Fruit fly (Drosophila melanogaster) whole organism, embryonic: ENCODE measurements around the gene CG15473.

Source experiments
- Abd-B ChIP-seq: fragments of 200-800 bp; sonication (Bioruptor generic); optimal IDR thresholded peaks from 2 replicates; lab custom pipeline; 2018; ENCODE audit warnings: missing biosample characterization, mild to moderate bottlenecking, missing genetic modification characterization, moderate library complexity
- Ada2b ChIP-seq: fragments of 200-800 bp; sonication (Bioruptor generic); IDR thresholded peaks from 2 replicates; pipeline ENCODE4 v1.3.6; 2022; ENCODE audit warnings: missing biosample characterization, missing genetic modification characterization
- Aef1 ChIP-seq: fragments of 200-800 bp; sonication (Bioruptor generic); IDR thresholded peaks from 3 replicates; pipeline ENCODE4 v1.3.6; 2022; ENCODE audit warnings: missing biosample characterization, missing genetic modification characterization
- CG10209 ChIP-seq: fragments of 200-800 bp; sonication (Bioruptor generic); optimal IDR thresholded peaks from 3 replicates; lab custom pipeline; 2017; ENCODE audit warnings: missing biosample characterization, mild to moderate bottlenecking, missing genetic modification characterization, missing genetic modification reagents
- CG10274 ChIP-seq: fragments of 200-800 bp; sonication (Bioruptor generic); optimal IDR thresholded peaks from 3 replicates; lab custom pipeline; 2017; ENCODE audit warnings: missing biosample characterization, mild to moderate bottlenecking, missing genetic modification characterization
- CG11085 ChIP-seq: fragments of 200-800 bp; sonication (Bioruptor generic); IDR thresholded peaks from 2 replicates; pipeline ENCODE4 v1.3.6; 2022; ENCODE audit warnings: missing biosample characterization, missing genetic modification characterization
- CG12219 ChIP-seq: fragments of 200-800 bp; sonication (Bioruptor generic); optimal IDR thresholded peaks from 3 replicates; lab custom pipeline; 2018; ENCODE audit warnings: missing biosample characterization, mild to moderate bottlenecking, missing genetic modification characterization
- CG14441 ChIP-seq: fragments of 200-800 bp; sonication (Bioruptor generic); IDR thresholded peaks from 2 replicates; pipeline ENCODE4 v1.3.6; 2022; ENCODE audit warnings: missing biosample characterization, missing genetic modification characterization
- CG15073 ChIP-seq: fragments of 200-800 bp; sonication (Bioruptor generic); optimal IDR thresholded peaks from 2 replicates; lab custom pipeline; 2016; ENCODE audit warnings: missing biosample characterization, missing genetic modification characterization
- CG1529 ChIP-seq: fragments of 200-800 bp; sonication (Bioruptor generic); optimal IDR thresholded peaks from 3 replicates; lab custom pipeline; 2018; ENCODE audit warnings: missing biosample characterization, missing genetic modification characterization
- CG1603 ChIP-seq: fragments of 200-800 bp; sonication (Bioruptor generic); optimal IDR thresholded peaks from 2 replicates; lab custom pipeline; 2019; ENCODE audit warnings: missing biosample characterization, mild to moderate bottlenecking, missing genetic modification characterization, moderate library complexity
- CG1832 ChIP-seq: fragments of 200-800 bp; sonication (Bioruptor generic); optimal IDR thresholded peaks from 2 replicates; lab custom pipeline; 2017; ENCODE audit warnings: missing biosample characterization, mild to moderate bottlenecking, missing genetic modification characterization, inconsistent platforms
- CG4360 ChIP-seq: fragments of 200-800 bp; sonication (Bioruptor generic); IDR thresholded peaks from 2 replicates; pipeline ENCODE4 v1.3.6; 2022; ENCODE audit warnings: missing biosample characterization, missing genetic modification characterization
- CG4424 ChIP-seq: fragments of 200-800 bp; sonication (Bioruptor generic); optimal IDR thresholded peaks from 3 replicates; lab custom pipeline; 2016; ENCODE audit warnings: missing biosample characterization, missing genetic modification characterization
- CG6689 ChIP-seq: fragments of 200-800 bp; sonication (Bioruptor generic); IDR thresholded peaks from 2 replicates; pipeline ENCODE4 v1.3.6; 2022; ENCODE audit warnings: missing biosample characterization, missing genetic modification characterization
- CG7357 ChIP-seq: fragments of 200-800 bp; sonication (Bioruptor generic); IDR thresholded peaks from 3 replicates; pipeline ENCODE4 v1.3.6; 2022; ENCODE audit warnings: missing biosample characterization, missing genetic modification characterization
- CG8388 ChIP-seq: fragments of 200-800 bp; sonication (Bioruptor generic); optimal IDR thresholded peaks from 2 replicates; lab custom pipeline; 2019; ENCODE audit warnings: missing biosample characterization, mild to moderate bottlenecking, missing genetic modification characterization, moderate library complexity
- CHES-1-like ChIP-seq: fragments of 200-800 bp; sonication (Bioruptor generic); optimal IDR thresholded peaks from 2 replicates; lab custom pipeline; 2016; ENCODE audit warnings: missing biosample characterization, missing genetic modification characterization
- Dbx ChIP-seq: fragments of 200-800 bp; sonication (Bioruptor generic); IDR thresholded peaks from 3 replicates; pipeline ENCODE4 v1.3.6; 2022; ENCODE audit warnings: missing biosample characterization, missing genetic modification characterization
- HLH3B ChIP-seq: fragments of 200-800 bp; sonication (Bioruptor generic); IDR thresholded peaks from 2 replicates; pipeline ENCODE4 v1.3.6; 2022; ENCODE audit warnings: missing biosample characterization, missing genetic modification characterization
- Hmx ChIP-seq: fragments of 200-800 bp; sonication (Bioruptor generic); optimal IDR thresholded peaks from 2 replicates; lab custom pipeline; 2016; ENCODE audit warnings: missing biosample characterization, missing genetic modification characterization
- Jarid2 ChIP-seq: fragments of 200-800 bp; sonication (Bioruptor generic); optimal IDR thresholded peaks from 3 replicates; lab custom pipeline; 2017; ENCODE audit warnings: mild to moderate bottlenecking, missing biosample characterization, missing genetic modification reagents, missing genetic modification characterization
- Lhr ChIP-seq: fragments of 200-800 bp; sonication (Bioruptor generic); optimal IDR thresholded peaks from 3 replicates; lab custom pipeline; 2017; ENCODE audit warnings: mild to moderate bottlenecking, missing biosample characterization, missing genetic modification reagents, missing genetic modification characterization
- Med ChIP-seq: fragments of 200-800 bp; sonication (Bioruptor generic); peaks from one replicate; lab custom pipeline; 2016; ENCODE audit warnings: missing biosample characterization, missing genetic modification characterization, mild to moderate bottlenecking, inconsistent platforms, moderate library complexity
- Mes4 ChIP-seq: fragments of 200-800 bp; sonication (Bioruptor generic); optimal IDR thresholded peaks from 2 replicates; lab custom pipeline; 2016; ENCODE audit warnings: missing biosample characterization, missing genetic modification characterization
- Rfx ChIP-seq: fragments of 200-800 bp; sonication (Bioruptor generic); IDR thresholded peaks from 2 replicates; pipeline ENCODE4 v1.3.6; 2022; ENCODE audit warnings: missing biosample characterization, missing genetic modification characterization
- Vsx1 ChIP-seq: fragments of 200-800 bp; sonication (Bioruptor generic); optimal IDR thresholded peaks from 2 replicates; lab custom pipeline; 2017; ENCODE audit warnings: missing biosample characterization, mild to moderate bottlenecking, missing genetic modification characterization, missing genetic modification reagents
- Xrp1 ChIP-seq: fragments of 200-800 bp; sonication (Bioruptor generic); IDR thresholded peaks from 2 replicates; pipeline ENCODE4 v1.3.6; 2022; ENCODE audit warnings: missing biosample characterization, missing genetic modification characterization
- bsh ChIP-seq, 2 experiments: fragments of 200-800 bp; sonication (Bioruptor generic); optimal IDR thresholded peaks; 2 replicates each; lab custom pipeline; 2017 to 2018; ENCODE audit warnings: mild to moderate bottlenecking in 2 of 2, missing biosample characterization in 2 of 2, missing genetic modification characterization in 2 of 2, moderate library complexity in 1 of 2
- caup ChIP-seq: fragments of 200-800 bp; sonication (Bioruptor generic); optimal IDR thresholded peaks from 3 replicates; lab custom pipeline; 2017; ENCODE audit warnings: missing biosample characterization, mild to moderate bottlenecking, missing genetic modification characterization, moderate library complexity; ENCODE audit not compliant: severe bottlenecking
- dmrt99B ChIP-seq: fragments of 200-800 bp; sonication (Bioruptor generic); optimal IDR thresholded peaks from 2 replicates; lab custom pipeline; 2018; ENCODE audit warnings: missing biosample characterization, mild to moderate bottlenecking, missing genetic modification characterization, moderate library complexity
- eve ChIP-seq, 2 experiments: fragments of >200 bp; optimal IDR thresholded peaks; 2 replicates each; lab custom pipeline; 2017; ENCODE audit warnings: missing biosample characterization in 2 of 2, missing genetic modification characterization in 2 of 2
- gsb-n ChIP-seq: fragments of 200-800 bp; sonication (Bioruptor generic); optimal IDR thresholded peaks from 3 replicates; lab custom pipeline; 2018; ENCODE audit warnings: missing biosample characterization, mild to moderate bottlenecking, missing genetic modification characterization
- hb ChIP-seq: fragments of 200-800 bp; sonication (Bioruptor generic); IDR thresholded peaks from 3 replicates; pipeline ENCODE4 v1.3.6; 2022; ENCODE audit warnings: missing biosample characterization, missing genetic modification characterization; ENCODE audit not compliant: partially characterized antibody
- lbe ChIP-seq: fragments of 200-800 bp; sonication (Bioruptor generic); optimal IDR thresholded peaks from 2 replicates; lab custom pipeline; 2016; ENCODE audit warnings: missing biosample characterization, mild to moderate bottlenecking, missing genetic modification characterization
- nerfin-1 ChIP-seq: fragments of 200-800 bp; sonication (Bioruptor generic); optimal IDR thresholded peaks from 3 replicates; lab custom pipeline; 2019; ENCODE audit warnings: missing biosample characterization, mild to moderate bottlenecking, missing genetic modification characterization, moderate library complexity
- onecut ChIP-seq: fragments of 200-800 bp; sonication (Bioruptor generic); IDR thresholded peaks from 2 replicates; pipeline ENCODE4 v1.3.6; 2022; ENCODE audit warnings: missing biosample characterization, missing genetic modification characterization
- pan ChIP-seq, 4 experiments: fragments of >200 bp in 3 of 4; fragments of 200-800 bp in 1 of 4; sonication (Bioruptor generic) in 1 of 4; optimal IDR thresholded peaks in 3 of 4; IDR thresholded peaks in 1 of 4; 2 replicates each; pipeline versions ENCODE4 v1.3.6 to Lab custom; 2017 to 2022; ENCODE audit warnings: missing biosample characterization in 2 of 4, missing genetic modification characterization in 2 of 4, mixed read lengths in 1 of 4
- pita ChIP-seq: fragments of 200-800 bp; sonication (Bioruptor generic); optimal IDR thresholded peaks from 2 replicates; lab custom pipeline; 2017; ENCODE audit warnings: missing biosample characterization, mild to moderate bottlenecking, missing genetic modification characterization
- prd ChIP-seq, 3 experiments: fragments of >200 bp in 2 of 3; fragments of 200-800 bp in 1 of 3; sonication (Bioruptor generic) in 1 of 3; optimal IDR thresholded peaks in 2 of 3; IDR thresholded peaks in 1 of 3; 2 replicates in 2 of 3; 3 replicates in 1 of 3; pipeline versions ENCODE4 v1.3.6 to Lab custom; 2017 to 2022; ENCODE audit warnings: missing biosample characterization in 1 of 3, missing genetic modification characterization in 1 of 3
- pum ChIP-seq: fragments of 200-800 bp; sonication (Bioruptor generic); optimal IDR thresholded peaks from 2 replicates; lab custom pipeline; 2016; ENCODE audit warnings: missing biosample characterization, missing genetic modification characterization
- repo ChIP-seq: fragments of 200-800 bp; sonication (Bioruptor generic); optimal IDR thresholded peaks from 2 replicates; lab custom pipeline; 2016; ENCODE audit warnings: missing biosample characterization, missing genetic modification characterization
- row ChIP-seq: fragments of 200-800 bp; sonication (Bioruptor generic); IDR thresholded peaks from 3 replicates; pipeline ENCODE4 v1.3.6; 2022; ENCODE audit warnings: missing biosample characterization, missing genetic modification characterization
- sc ChIP-seq, 3 experiments: fragments of >200 bp in 2 of 3; fragments of 200-800 bp in 1 of 3; sonication (Bioruptor generic) in 1 of 3; optimal IDR thresholded peaks; 2 replicates in 2 of 3; 3 replicates in 1 of 3; lab custom pipeline; 2017; ENCODE audit warnings: mild to moderate bottlenecking in 1 of 3, missing biosample characterization in 1 of 3, missing genetic modification characterization in 1 of 3, missing genetic modification reagents in 1 of 3
- seq ChIP-seq: fragments of 200-800 bp; sonication (Bioruptor generic); IDR thresholded peaks from 2 replicates; pipeline ENCODE4 v1.3.6; 2022; ENCODE audit warnings: missing biosample characterization, missing genetic modification characterization
- tin ChIP-seq: fragments of 200-800 bp; sonication (Bioruptor generic); optimal IDR thresholded peaks from 3 replicates; lab custom pipeline; 2016; ENCODE audit warnings: missing biosample characterization, missing genetic modification characterization
- trem ChIP-seq: fragments of 200-800 bp; optimal IDR thresholded peaks from 3 replicates; lab custom pipeline; 2019; ENCODE audit warnings: missing biosample characterization, mild to moderate bottlenecking, missing genetic modification characterization, moderate library complexity
- tup ChIP-seq: fragments of 200-800 bp; sonication (Bioruptor generic); optimal IDR thresholded peaks from 2 replicates; lab custom pipeline; 2016; ENCODE audit warnings: missing biosample characterization, mild to moderate bottlenecking, missing genetic modification characterization, moderate library complexity

CG15473 gene

dm6 chrX:4614945-4615344 lies 39.4 kb downstream of the CG15473 start (continued):
- TF ChIP-seq pan (optimal IDR thresholded peaks at IDR 0.05; lab: Kevin White, UChicago) (no peak), pan (GFP tag; optimal IDR thresholded peaks at IDR 0.05 in 1 of 2, IDR thresholded peaks at IDR 0.05 in 1 of 2) (peak in 1 of 2 experiments; percentile 13), tup (GFP tag; lab: Kevin White, UChicago) (no peak), Vsx1 (GFP tag; lab: Kevin White, UChicago) (no peak), CG8388 (GFP tag; lab: Kevin White, UChicago) (no peak), CG6689 (0 out of 2 replicates have a peak, but pooled peaks have one; percentile 15), CG15073 (GFP tag; lab: Kevin White, UChicago) (no peak), caup (no peak), Rfx (GFP tag; lab: Robert Waterston, UW) (0 out of 2 replicates have a peak, but pooled peaks have one; percentile 17), CG1603 (tag; lab: Kevin White, UChicago) (peak; percentile 29), Med (peak; percentile 58), row (GFP tag; lab: Robert Waterston, UW) (peak; percentile 30; the same call in 2 of the 3 replicates), CG7357 (GFP tag; lab: Robert Waterston, UW) (no peak), prd (optimal IDR thresholded peaks at IDR 0.05; lab: Kevin White, UChicago) (no peak), prd (GFP tag; IDR thresholded peaks at IDR 0.05; lab: Robert Waterston, UW) (peak; percentile 44; the same call in 1 of the 3 replicates), hb (no peak), HLH3B (GFP tag; lab: Robert Waterston, UW) (no peak), Mes4 (GFP tag; lab: Kevin White, UChicago) (no peak), tin (GFP tag; lab: Kevin White, UChicago) (no peak), Abd-B (no peak), Ada2b (GFP tag; lab: Robert Waterston, UW) (0 out of 2 replicates have a peak, but pooled peaks have one; percentile 20), CG10209 (GFP tag; lab: Kevin White, UChicago) (no peak)

dm6 chrX:4614325-4614724 lies 40.0 kb downstream of the CG15473 start:
- TF ChIP-seq CG14441 (GFP tag; lab: Robert Waterston, UW) (peak; percentile 48; the same call in 1 of the 2 replicates), CG1529 (no peak), CG4424 (GFP tag; lab: Kevin White, UChicago) (no peak), CG4360 (no peak), Xrp1 (no peak; the same call in 1 of the 2 replicates), pum (no peak), sc (optimal IDR thresholded peaks at IDR 0.05; lab: Kevin White, UChicago) (no peak), sc (GFP tag; optimal IDR thresholded peaks at IDR 0.05; lab: Kevin White, UChicago) (no peak), Jarid2 (no peak), nerfin-1 (no peak), lbe (GFP tag; lab: Kevin White, UChicago) (no peak), Lhr (GFP tag; lab: Kevin White, UChicago) (no peak), CG1832 (no peak), caup (no peak), CG7357 (GFP tag; lab: Robert Waterston, UW) (no peak), Hmx (no peak), CG10274 (GFP tag; lab: Kevin White, UChicago) (no peak), bsh (GFP tag; optimal IDR thresholded peaks at IDR 0.05; lab: Kevin White, UChicago) (peak in 1 of 2 experiments; percentile 5), gsb-n (no peak), CG12219 (GFP tag; lab: Kevin White, UChicago) (no peak), Aef1 (0 out of 3 replicates have a peak, but pooled peaks have one; percentile 14), seq (GFP tag; lab: Robert Waterston, UW) (peak; percentile 59), repo (GFP tag; lab: Kevin White, UChicago) (no peak), eve (GFP tag; optimal IDR thresholded peaks at IDR 0.05; lab: Kevin White, UChicago) (peak in 1 of 2 experiments; percentile 5), onecut (GFP tag; lab: Robert Waterston, UW) (no peak), trem (tag; lab: Kevin White, UChicago) (no peak), dmrt99B (tag; lab: Kevin White, UChicago) (peak; percentile 10), CHES-1-like (GFP tag; lab: Kevin White, UChicago) (no peak), CG11085 (GFP tag; lab: Robert Waterston, UW) (no peak), Dbx (GFP tag; lab: Robert Waterston, UW) (0 out of 3 replicates have a peak, but pooled peaks have one; percentile 37), pita (GFP tag; lab: Kevin White, UChicago) (no peak)
